3 fruit fly cellular contexts compared by ENCODE assay signal in genomic region chrX:6995258-6995657, dm6.
TF ChIP-seq lines count a peak whose summit lies in the region.

No protein-coding gene starts in this region.

- no peak for TF ChIP-seq CTCF in whole organism, embryonic (GFP tag; optimal IDR thresholded peaks at IDR 0.05; lab: Kevin White, UChicago)

TF ChIP-seq in whole organism, adult, 20 proteins besides CTCF, POLR2A, EP300 and RAD21:
- TF ChIP-seq cnc (optimal IDR thresholded peaks at IDR 0.05; lab: Kevin White, UChicago), result no peak
- peak; percentile 97 for TF ChIP-seq tj (GFP tag; optimal IDR thresholded peaks at IDR 0.05; lab: Kevin White, UChicago)

TF ChIP-seq in whole organism, embryonic, 481 proteins besides CTCF, POLR2A, EP300 and RAD21:
- no peak for TF ChIP-seq Hand (GFP tag; optimal IDR thresholded peaks at IDR 0.05; lab: Kevin White, UChicago)
- TF ChIP-seq Med (GFP tag; lab: Kevin White, UChicago), result peak; percentile 48
- TF ChIP-seq CG1647 (GFP tag; optimal IDR thresholded peaks at IDR 0.05; lab: Kevin White, UChicago), result no peak

TF ChIP-seq in whole organism, prepupa, 60 proteins besides CTCF, POLR2A, EP300 and RAD21:
- TF ChIP-seq CG6276 (GFP tag; optimal IDR thresholded peaks at IDR 0.05; lab: Kevin White, UChicago) (no peak), cyc (GFP tag; optimal IDR thresholded peaks at IDR 0.05; lab: Kevin White, UChicago) (no peak), CG11762 (GFP tag; optimal IDR thresholded peaks at IDR 0.05; lab: Kevin White, UChicago; ENCODE audit: insufficient read depth) (no peak), acj6 (GFP tag; optimal IDR thresholded peaks at IDR 0.05; lab: Kevin White, UChicago) (no peak), Blimp-1 (GFP tag; optimal IDR thresholded peaks at IDR 0.05; lab: Kevin White, UChicago) (peak; percentile 28), svp (GFP tag; lab: Kevin White, UChicago) (peak; percentile 40), CG6808 (GFP tag; optimal IDR thresholded peaks at IDR 0.05; lab: Kevin White, UChicago) (no peak), CG6792 (GFP tag; optimal IDR thresholded peaks at IDR 0.05; lab: Kevin White, UChicago) (no peak), Sox14 (GFP tag; optimal IDR thresholded peaks at IDR 0.05; lab: Kevin White, UChicago) (no peak), dsx (GFP tag; optimal IDR thresholded peaks at IDR 0.05; lab: Kevin White, UChicago; ENCODE audit: poor library complexity, severe bottlenecking) (no peak), CG16779 (tag; optimal IDR thresholded peaks at IDR 0.05; lab: Kevin White, UChicago) (no peak), CG8632 (GFP tag; optimal IDR thresholded peaks at IDR 0.05; lab: Kevin White, UChicago) (no peak), eg (GFP tag; IDR thresholded peaks at IDR 0.05; lab: Robert Waterston, UW) (no peak), vri (GFP tag; optimal IDR thresholded peaks at IDR 0.05; lab: Kevin White, UChicago) (no peak), pdm3 (GFP tag; optimal IDR thresholded peaks at IDR 0.05; lab: Kevin White, UChicago) (no peak), Lpt (GFP tag; optimal IDR thresholded peaks at IDR 0.05; lab: Kevin White, UChicago) (no peak), Eip93F (GFP tag; optimal IDR thresholded peaks at IDR 0.05; lab: Kevin White, UChicago) (no peak), CG7368 (GFP tag; optimal IDR thresholded peaks at IDR 0.05; lab: Kevin White, UChicago) (no peak), Sox102F (GFP tag; optimal IDR thresholded peaks at IDR 0.05; lab: Kevin White, UChicago) (no peak), Eip78C (GFP tag; lab: Kevin White, UChicago) (peak; percentile 42)
